Fruit fly (Drosophila melanogaster) whole organism, embryonic: Measurements from ENCODE around the gene CG17343.

Source experiments
- ATbp ChIP-seq: fragments of 200-800 bp; sonication (Bioruptor generic); optimal IDR thresholded peaks from 2 replicates; lab custom pipeline; 2017; ENCODE audit warnings: missing biosample characterization, mild to moderate bottlenecking, missing genetic modification characterization, missing genetic modification reagents
- Ada2b ChIP-seq: fragments of 200-800 bp; sonication (Bioruptor generic); IDR thresholded peaks from 2 replicates; pipeline ENCODE4 v1.3.6; 2022; ENCODE audit warnings: missing biosample characterization, missing genetic modification characterization
- Aef1 ChIP-seq: fragments of 200-800 bp; sonication (Bioruptor generic); IDR thresholded peaks from 3 replicates; pipeline ENCODE4 v1.3.6; 2022; ENCODE audit warnings: missing biosample characterization, missing genetic modification characterization
- CG10543 ChIP-seq: fragments of 200-800 bp; sonication (Bioruptor generic); optimal IDR thresholded peaks from 3 replicates; lab custom pipeline; 2017; ENCODE audit warnings: missing biosample characterization, mild to moderate bottlenecking, missing genetic modification characterization, moderate library complexity
- CG11247 ChIP-seq: fragments of 200-800 bp; sonication (Bioruptor generic); IDR thresholded peaks from 2 replicates; pipeline ENCODE4 v1.3.6; 2022; ENCODE audit warnings: missing biosample characterization, missing genetic modification characterization
- CG1233 ChIP-seq: fragments of 200-800 bp; sonication (Bioruptor generic); optimal IDR thresholded peaks from 4 replicates; lab custom pipeline; 2018; ENCODE audit warnings: missing biosample characterization, mild to moderate bottlenecking, missing genetic modification characterization
- CG14667 ChIP-seq: fragments of 200-800 bp; sonication (Bioruptor generic); IDR thresholded peaks from 2 replicates; pipeline ENCODE4 v1.3.6; 2022; ENCODE audit warnings: missing biosample characterization, missing genetic modification characterization
- CG1529 ChIP-seq: fragments of 200-800 bp; sonication (Bioruptor generic); optimal IDR thresholded peaks from 3 replicates; lab custom pipeline; 2018; ENCODE audit warnings: missing biosample characterization, missing genetic modification characterization
- CG1603 ChIP-seq: fragments of 200-800 bp; sonication (Bioruptor generic); optimal IDR thresholded peaks from 2 replicates; lab custom pipeline; 2019; ENCODE audit warnings: missing biosample characterization, mild to moderate bottlenecking, missing genetic modification characterization, moderate library complexity
- CG16815 ChIP-seq: fragments of 200-800 bp; sonication (Bioruptor generic); optimal IDR thresholded peaks from 3 replicates; lab custom pipeline; 2017; ENCODE audit warnings: missing biosample characterization, mild to moderate bottlenecking, missing genetic modification characterization
- CG18476 ChIP-seq: fragments of 200-800 bp; sonication (Bioruptor generic); optimal IDR thresholded peaks from 2 replicates; lab custom pipeline; 2016; ENCODE audit warnings: missing biosample characterization, mild to moderate bottlenecking, missing genetic modification characterization
- CG2116 ChIP-seq: fragments of 200-800 bp; sonication (Bioruptor generic); optimal IDR thresholded peaks from 3 replicates; lab custom pipeline; 2018; ENCODE audit warnings: missing biosample characterization, mild to moderate bottlenecking, missing genetic modification characterization
- CG30403 ChIP-seq: fragments of 200-800 bp; sonication (Bioruptor generic); optimal IDR thresholded peaks from 3 replicates; lab custom pipeline; 2016; ENCODE audit warnings: missing biosample characterization, missing genetic modification characterization
- CG30431 ChIP-seq: fragments of 200-800 bp; sonication (Bioruptor generic); optimal IDR thresholded peaks from 2 replicates; lab custom pipeline; 2017; ENCODE audit warnings: missing biosample characterization, missing genetic modification characterization
- CG31388 ChIP-seq: fragments of 200-800 bp; sonication (Bioruptor generic); optimal IDR thresholded peaks from 2 replicates; lab custom pipeline; 2016; ENCODE audit warnings: missing biosample characterization, missing genetic modification characterization
- CG42726 ChIP-seq: fragments of 200-800 bp; sonication (Bioruptor generic); IDR thresholded peaks from 2 replicates; pipeline ENCODE4 v1.3.6; 2022; ENCODE audit warnings: missing biosample characterization, missing genetic modification characterization; ENCODE audit not compliant: partially characterized antibody
- CG6254 ChIP-seq: fragments of 200-800 bp; sonication (Bioruptor generic); optimal IDR thresholded peaks from 3 replicates; lab custom pipeline; 2017; ENCODE audit warnings: mild to moderate bottlenecking, missing biosample characterization, missing genetic modification reagents, missing genetic modification characterization
- CG8388 ChIP-seq: fragments of 200-800 bp; sonication (Bioruptor generic); optimal IDR thresholded peaks from 2 replicates; lab custom pipeline; 2019; ENCODE audit warnings: missing biosample characterization, mild to moderate bottlenecking, missing genetic modification characterization, moderate library complexity
- CG9797 ChIP-seq: fragments of 200-800 bp; sonication (Bioruptor generic); optimal IDR thresholded peaks from 3 replicates; lab custom pipeline; 2018; ENCODE audit warnings: missing biosample characterization, mild to moderate bottlenecking, missing genetic modification characterization
- CG9817 ChIP-seq: fragments of 200-800 bp; sonication (Bioruptor generic); optimal IDR thresholded peaks from 2 replicates; lab custom pipeline; 2018; ENCODE audit warnings: missing biosample characterization, mild to moderate bottlenecking, missing genetic modification characterization, moderate library complexity
- CkIIα-i1 ChIP-seq: fragments of 200-800 bp; sonication (Bioruptor generic); IDR thresholded peaks from 2 replicates; pipeline ENCODE4 v1.3.6; 2022; ENCODE audit warnings: missing biosample characterization, missing genetic modification characterization
- D19B ChIP-seq: fragments of 200-800 bp; sonication (Bioruptor generic); optimal IDR thresholded peaks from 2 replicates; lab custom pipeline; 2017; ENCODE audit warnings: missing biosample characterization, mild to moderate bottlenecking, missing genetic modification characterization
- Dfd ChIP-seq, 2 experiments: fragments of >200 bp; optimal IDR thresholded peaks; 2 replicates each; lab custom pipeline; 2017; ENCODE audit warnings: missing biosample characterization in 2 of 2, missing genetic modification characterization in 2 of 2
- Drgx ChIP-seq: fragments of 200-800 bp; sonication (Bioruptor generic); IDR thresholded peaks from 2 replicates; pipeline ENCODE4 v1.3.6; 2022; ENCODE audit warnings: missing biosample characterization, missing genetic modification characterization
- Fer1 ChIP-seq: fragments of 200-800 bp; sonication (Bioruptor generic); optimal IDR thresholded peaks from 2 replicates; lab custom pipeline; 2017; ENCODE audit warnings: missing biosample characterization, mild to moderate bottlenecking, missing genetic modification characterization
- H15 ChIP-seq: fragments of 200-800 bp; sonication (Bioruptor generic); IDR thresholded peaks from 3 replicates; pipeline ENCODE4 v1.3.6; 2022; ENCODE audit warnings: missing biosample characterization, missing genetic modification characterization
- Hey ChIP-seq: fragments of 200-800 bp; sonication (Bioruptor generic); optimal IDR thresholded peaks from 3 replicates; lab custom pipeline; 2018; ENCODE audit warnings: missing biosample characterization, mild to moderate bottlenecking, missing genetic modification characterization
- Hr51 ChIP-seq, 2 experiments: fragments of 200-800 bp; sonication (Bioruptor generic); optimal IDR thresholded peaks; 2 replicates in 1 of 2; 3 replicates in 1 of 2; lab custom pipeline; 2016 to 2018; ENCODE audit warnings: missing biosample characterization in 2 of 2, missing genetic modification characterization in 2 of 2, mild to moderate bottlenecking in 1 of 2, moderate library complexity in 1 of 2
- NC2β ChIP-seq: fragments of 200-800 bp; sonication (Bioruptor generic); optimal IDR thresholded peaks from 2 replicates; lab custom pipeline; 2016; ENCODE audit warnings: missing biosample characterization, missing genetic modification characterization
- NK7.1 ChIP-seq: fragments of 200-800 bp; sonication (Bioruptor generic); optimal IDR thresholded peaks from 3 replicates; lab custom pipeline; 2016; ENCODE audit warnings: missing biosample characterization, missing genetic modification characterization
- Six4 ChIP-seq: fragments of 200-800 bp; sonication (Bioruptor generic); optimal IDR thresholded peaks from 2 replicates; lab custom pipeline; 2016; ENCODE audit warnings: missing biosample characterization, missing genetic modification characterization
- Taf1 ChIP-seq: fragments of 200-800 bp; sonication (Bioruptor generic); IDR thresholded peaks from 2 replicates; pipeline ENCODE4 v1.3.6; 2022; ENCODE audit warnings: missing biosample characterization, missing genetic modification characterization
- Vsx1 ChIP-seq: fragments of 200-800 bp; sonication (Bioruptor generic); optimal IDR thresholded peaks from 2 replicates; lab custom pipeline; 2017; ENCODE audit warnings: missing biosample characterization, mild to moderate bottlenecking, missing genetic modification characterization, missing genetic modification reagents
- bsh ChIP-seq, 2 experiments: fragments of 200-800 bp; sonication (Bioruptor generic); optimal IDR thresholded peaks; 2 replicates each; lab custom pipeline; 2017 to 2018; ENCODE audit warnings: mild to moderate bottlenecking in 2 of 2, missing biosample characterization in 2 of 2, missing genetic modification characterization in 2 of 2, moderate library complexity in 1 of 2
- caup ChIP-seq: fragments of 200-800 bp; sonication (Bioruptor generic); optimal IDR thresholded peaks from 3 replicates; lab custom pipeline; 2017; ENCODE audit warnings: missing biosample characterization, mild to moderate bottlenecking, missing genetic modification characterization, moderate library complexity; ENCODE audit not compliant: severe bottlenecking
- esg ChIP-seq: fragments of 200-800 bp; sonication (Bioruptor generic); conservative IDR thresholded peaks from 2 replicates; pipeline ENCODE4 v1.3.6; 2022; ENCODE audit warnings: missing biosample characterization, missing genetic modification characterization
- fd102C ChIP-seq: fragments of 200-800 bp; sonication (Bioruptor generic); optimal IDR thresholded peaks from 2 replicates; lab custom pipeline; 2018; ENCODE audit warnings: missing biosample characterization, mild to moderate bottlenecking, missing genetic modification characterization, moderate library complexity
- kni ChIP-seq: fragments of 200-800 bp; sonication (Bioruptor generic); optimal IDR thresholded peaks from 3 replicates; lab custom pipeline; 2017; ENCODE audit warnings: mild to moderate bottlenecking, missing biosample characterization, missing genetic modification reagents, missing genetic modification characterization
- lola ChIP-seq, 3 experiments: fragments of >200 bp in 2 of 3; fragments of 200-800 bp in 1 of 3; sonication (Bioruptor generic) in 1 of 3; optimal IDR thresholded peaks; 2 replicates each; lab custom pipeline; 2017 to 2019; ENCODE audit warnings: missing biosample characterization in 3 of 3, missing genetic modification characterization in 3 of 3, mild to moderate bottlenecking in 1 of 3, moderate library complexity in 1 of 3
- onecut ChIP-seq: fragments of 200-800 bp; sonication (Bioruptor generic); IDR thresholded peaks from 2 replicates; pipeline ENCODE4 v1.3.6; 2022; ENCODE audit warnings: missing biosample characterization, missing genetic modification characterization
- pb ChIP-seq: fragments of 200-800 bp; sonication (Bioruptor generic); optimal IDR thresholded peaks from 3 replicates; lab custom pipeline; 2016; ENCODE audit warnings: missing biosample characterization, missing genetic modification characterization
- phol ChIP-seq: fragments of 200-800 bp; sonication (Bioruptor generic); optimal IDR thresholded peaks from 3 replicates; lab custom pipeline; 2018; ENCODE audit warnings: missing biosample characterization, mild to moderate bottlenecking, missing genetic modification characterization, moderate library complexity
- pita ChIP-seq: fragments of 200-800 bp; sonication (Bioruptor generic); optimal IDR thresholded peaks from 2 replicates; lab custom pipeline; 2017; ENCODE audit warnings: missing biosample characterization, mild to moderate bottlenecking, missing genetic modification characterization
- psq ChIP-seq: fragments of 200-800 bp; sonication (Bioruptor generic); optimal IDR thresholded peaks from 2 replicates; lab custom pipeline; 2017; ENCODE audit warnings: missing biosample characterization, missing genetic modification characterization
- sqz ChIP-seq: fragments of 200-800 bp; sonication (Bioruptor generic); optimal IDR thresholded peaks from 3 replicates; lab custom pipeline; 2018; ENCODE audit warnings: missing biosample characterization, mild to moderate bottlenecking, missing genetic modification characterization
- tin ChIP-seq: fragments of 200-800 bp; sonication (Bioruptor generic); optimal IDR thresholded peaks from 3 replicates; lab custom pipeline; 2016; ENCODE audit warnings: missing biosample characterization, missing genetic modification characterization
- unpg ChIP-seq: fragments of 200-800 bp; sonication (Bioruptor generic); optimal IDR thresholded peaks from 3 replicates; lab custom pipeline; 2018; ENCODE audit warnings: missing biosample characterization, mild to moderate bottlenecking, missing genetic modification characterization, moderate library complexity
- wor ChIP-seq: fragments of 200-800 bp; sonication (Bioruptor generic); IDR thresholded peaks from 2 replicates; pipeline ENCODE4 v1.3.6; 2022; ENCODE audit warnings: missing biosample characterization, missing genetic modification characterization
- zen2 ChIP-seq: fragments of 200-800 bp; sonication (Bioruptor generic); IDR thresholded peaks from 3 replicates; pipeline ENCODE4 v1.3.6; 2022; ENCODE audit warnings: missing biosample characterization, missing genetic modification characterization; ENCODE audit not compliant: partially characterized antibody

CG17343 gene

DNA sequence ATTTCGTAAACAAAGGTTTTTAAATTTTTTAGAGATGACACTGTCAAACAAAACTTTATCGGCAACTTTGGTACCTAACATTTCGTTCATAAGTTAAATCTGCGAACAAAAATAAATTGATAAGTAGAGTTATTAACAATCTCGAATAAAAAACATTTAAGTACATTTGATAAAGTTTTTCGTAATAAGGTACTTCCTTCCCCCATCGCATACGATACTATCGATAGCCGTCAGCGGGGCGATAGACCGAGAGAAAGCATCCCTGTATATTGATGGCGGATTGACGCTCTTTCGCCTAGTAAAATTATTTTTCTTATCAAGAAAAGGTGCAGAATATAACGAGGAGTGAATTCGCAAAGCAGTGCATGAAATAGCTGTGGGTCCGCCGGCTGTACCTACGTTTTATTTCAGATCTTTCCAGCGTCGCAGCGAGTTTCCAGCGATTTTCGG is 19.6 kb upstream of the CG17343 start, which contains the start of the genes Ttc19 and Acn (continued):
- peak; percentile 58 for TF ChIP-seq CG1529
- peak; percentile 92 for TF ChIP-seq CG42726 (GFP tag; lab: Robert Waterston, UW)
- peak; percentile 68 for TF ChIP-seq NK7.1 (GFP tag; lab: Kevin White, UChicago)
- peak; percentile 65 for TF ChIP-seq wor (GFP tag; lab: Robert Waterston, UW)
- TF ChIP-seq H15 (GFP tag; lab: Robert Waterston, UW) = peak; percentile 84
- peak; percentile 36 for TF ChIP-seq CG31388
- TF ChIP-seq CG18476 = peak; percentile 83
- TF ChIP-seq lola (GFP tag; optimal IDR thresholded peaks at IDR 0.05; lab: Kevin White, UChicago) = peak in 1 of 3 experiments; percentile 80
- peak; percentile 99 for TF ChIP-seq CG2116 (GFP tag; lab: Kevin White, UChicago)
- no peak for TF ChIP-seq pita (GFP tag; lab: Kevin White, UChicago)
- peak; percentile 71 for TF ChIP-seq caup (GFP tag; lab: Kevin White, UChicago)
- TF ChIP-seq D19B (GFP tag; lab: Kevin White, UChicago) = peak; percentile 44
- TF ChIP-seq CG9817 (tag; lab: Kevin White, UChicago) = peak; percentile 88
- TF ChIP-seq phol (tag; lab: Kevin White, UChicago) = peak; percentile 96
- peak; percentile 73 for TF ChIP-seq CG16815 (GFP tag; lab: Kevin White, UChicago)
- TF ChIP-seq pb (GFP tag; lab: Kevin White, UChicago) = peak; percentile 78
- TF ChIP-seq CkIIα-i1 (GFP tag; lab: Robert Waterston, UW) = no peak
- TF ChIP-seq psq (GFP tag; lab: Kevin White, UChicago) = peak; percentile 68
- TF ChIP-seq kni (GFP tag; lab: Kevin White, UChicago) = no peak
- TF ChIP-seq unpg (GFP tag; lab: Kevin White, UChicago) = peak; percentile 81
- peak; percentile 50 for TF ChIP-seq CG6254 (GFP tag; lab: Kevin White, UChicago)
- TF ChIP-seq tin = peak; percentile 88
- peak; percentile 92 for TF ChIP-seq CG30403 (GFP tag; lab: Kevin White, UChicago)
- TF ChIP-seq CG1603 (tag; lab: Kevin White, UChicago) = peak; percentile 86
- TF ChIP-seq CG30431 (GFP tag; lab: Kevin White, UChicago) = peak; percentile 37
- TF ChIP-seq Vsx1 (GFP tag; lab: Kevin White, UChicago) = no peak
- peak; percentile 81 for TF ChIP-seq CG8388 (GFP tag; lab: Kevin White, UChicago)
- TF ChIP-seq Aef1 = peak; percentile 85
- TF ChIP-seq Six4 (GFP tag; lab: Kevin White, UChicago) = peak; percentile 74
- TF ChIP-seq esg (GFP tag; lab: Robert Waterston, UW) = peak; percentile 83
- TF ChIP-seq Ada2b (GFP tag; lab: Robert Waterston, UW) = peak; percentile 75
- TF ChIP-seq CG11247 (GFP tag; lab: Robert Waterston, UW) = peak; percentile 85
- TF ChIP-seq ATbp = no peak
- no peak for TF ChIP-seq Hey (tag; lab: Kevin White, UChicago)
- peak; percentile 7 to 80 for TF ChIP-seq bsh (GFP tag; optimal IDR thresholded peaks at IDR 0.05; lab: Kevin White, UChicago)
- peak; percentile 86 for TF ChIP-seq NC2β (GFP tag; lab: Kevin White, UChicago)
- TF ChIP-seq CG1233 = peak; percentile 76
- peak; percentile 88 for TF ChIP-seq CG10543 (GFP tag; lab: Kevin White, UChicago)
- no peak for TF ChIP-seq fd102C (GFP tag; lab: Kevin White, UChicago)
- peak; percentile 75 for TF ChIP-seq Fer1
- peak; percentile 56 for TF ChIP-seq Drgx (GFP tag; lab: Robert Waterston, UW)
- TF ChIP-seq Taf1 (GFP tag; lab: Robert Waterston, UW) = peak; percentile 71
- no peak for TF ChIP-seq sqz (GFP tag; lab: Kevin White, UChicago)
- TF ChIP-seq Hr51 (GFP tag; optimal IDR thresholded peaks at IDR 0.05; lab: Kevin White, UChicago) = peak; percentile 80 to 91
- TF ChIP-seq CG14667 (GFP tag; lab: Robert Waterston, UW) = peak; percentile 77
- peak; percentile 39 for TF ChIP-seq CG9797
- TF ChIP-seq zen2 (GFP tag; lab: Robert Waterston, UW) = peak; percentile 79; the same call in 2 of the 3 replicates
- peak; percentile 72 for TF ChIP-seq onecut
- no peak for TF ChIP-seq Dfd (GFP tag; optimal IDR thresholded peaks at IDR 0.05; lab: Kevin White, UChicago)
